Worm (Caenorhabditis elegans): ENCODE measurements around the gene F22H10.3.

The F22H10.3 gene

ce11 chrX:16679117-16679590, 1.6 kb upstream of the F22H10.3 start, which contains the start of gene F22H10.2:
Gene F22H10.2 (plus strand): TSS chrX:16679540.
- no peak for TF ChIP-seq unc-62 (GFP tag; optimal IDR thresholded peaks at IDR 0.05)

ce11 chrX:16678097-16678496, 590 bp upstream of the F22H10.3 start:
- no peak for TF ChIP-seq unc-62 (GFP tag; optimal IDR thresholded peaks at IDR 0.05)

- no peak for TF ChIP-seq unc-62 (GFP tag; optimal IDR thresholded peaks at IDR 0.05)
Observed at ce11 chrX:16675712-16676111, 1.8 kb downstream of the F22H10.3 start.

ce11 chrX:16674632-16675031, 2.9 kb downstream of the F22H10.3 start, which contains the start of gene tag-343:
Gene tag-343 (minus strand): TSS chrX:16674732.
- no peak for TF ChIP-seq unc-62 (GFP tag; optimal IDR thresholded peaks at IDR 0.05)

ce11 chrX:16672661-16673060, 4.8 kb downstream of the F22H10.3 start:
- TF ChIP-seq unc-62 (GFP tag; optimal IDR thresholded peaks at IDR 0.05) = no peak

ce11 chrX:16671234-16671633, 6.3 kb downstream of the F22H10.3 start:
- TF ChIP-seq unc-62 (GFP tag; optimal IDR thresholded peaks at IDR 0.05) = no peak

ce11 chrX:16669106-16669505, 8.4 kb downstream of the F22H10.3 start:
- TF ChIP-seq unc-62 (GFP tag; optimal IDR thresholded peaks at IDR 0.05) = no peak

ce11 chrX:16667515-16667914, 10.0 kb downstream of the F22H10.3 start:
- no peak for TF ChIP-seq unc-62 (GFP tag; optimal IDR thresholded peaks at IDR 0.05)

- no peak for TF ChIP-seq unc-62 (GFP tag; optimal IDR thresholded peaks at IDR 0.05)
Observed at ce11 chrX:16662723-16663122, 14.8 kb downstream of the F22H10.3 start, which contains the start of gene F43B10.1. Gene F43B10.1 (minus strand): TSS chrX:16662823.

ce11 chrX:16660268-16660667, 17.2 kb downstream of the F22H10.3 start:
- TF ChIP-seq unc-62 (GFP tag; optimal IDR thresholded peaks at IDR 0.05) = no peak

- no peak for TF ChIP-seq unc-62 (GFP tag; optimal IDR thresholded peaks at IDR 0.05)
Observed at ce11 chrX:16658309-16658708, 19.2 kb downstream of the F22H10.3 start.

ce11 chrX:16655283-16655682, 22.2 kb downstream of the F22H10.3 start:
- TF ChIP-seq unc-62 (GFP tag; optimal IDR thresholded peaks at IDR 0.05) = no peak

- TF ChIP-seq unc-62 (GFP tag; optimal IDR thresholded peaks at IDR 0.05) = no peak
Observed at ce11 chrX:16650600-16650999, 26.9 kb downstream of the F22H10.3 start.

- TF ChIP-seq unc-62 (GFP tag; optimal IDR thresholded peaks at IDR 0.05) = no peak
Observed at ce11 chrX:16648773-16649172, 28.7 kb downstream of the F22H10.3 start.

ce11 chrX:16647222-16647621, 30.3 kb downstream of the F22H10.3 start:
- no peak for TF ChIP-seq unc-62 (GFP tag; optimal IDR thresholded peaks at IDR 0.05)

- TF ChIP-seq unc-62 (GFP tag; optimal IDR thresholded peaks at IDR 0.05) = no peak
Observed at ce11 chrX:16644889-16645288, 32.6 kb downstream of the F22H10.3 start.

- no peak for TF ChIP-seq unc-62 (GFP tag; optimal IDR thresholded peaks at IDR 0.05)
Observed at ce11 chrX:16643246-16643645, 34.3 kb downstream of the F22H10.3 start.

ce11 chrX:16641678-16642077, 35.8 kb downstream of the F22H10.3 start:
- TF ChIP-seq unc-62 (GFP tag; optimal IDR thresholded peaks at IDR 0.05) = no peak
